Fruit fly (Drosophila melanogaster) whole organism, embryonic: Measurements from ENCODE around the gene hook.
A peak's percentile ranks its signal among the peaks of the same experiment; 100 is the strongest.

Experiments
- Antp ChIP-seq: fragments of 200-800 bp; sonication (Bioruptor generic); optimal IDR thresholded peaks from 3 replicates; lab custom pipeline; 2016; ENCODE audit warnings: missing biosample characterization, missing genetic modification characterization
- CG12769 ChIP-seq: fragments of 200-800 bp; sonication (Bioruptor generic); optimal IDR thresholded peaks from 2 replicates; lab custom pipeline; 2019; ENCODE audit warnings: missing biosample characterization, mild to moderate bottlenecking, missing genetic modification characterization, moderate library complexity
- CG13894 ChIP-seq: fragments of 200-800 bp; sonication (Bioruptor generic); optimal IDR thresholded peaks from 3 replicates; lab custom pipeline; 2018; ENCODE audit warnings: missing biosample characterization, mild to moderate bottlenecking, missing genetic modification characterization, moderate library complexity
- CG16815 ChIP-seq: fragments of 200-800 bp; sonication (Bioruptor generic); optimal IDR thresholded peaks from 3 replicates; lab custom pipeline; 2017; ENCODE audit warnings: missing biosample characterization, mild to moderate bottlenecking, missing genetic modification characterization
- CG16863 ChIP-seq: fragments of 200-800 bp; sonication (Bioruptor generic); optimal IDR thresholded peaks from 3 replicates; lab custom pipeline; 2016; ENCODE audit warnings: missing biosample characterization, missing genetic modification characterization
- CG17612 ChIP-seq: fragments of 200-800 bp; sonication (Bioruptor generic); IDR thresholded peaks from 2 replicates; pipeline ENCODE4 v1.3.6; 2022; ENCODE audit warnings: missing biosample characterization, missing genetic modification characterization
- CG1792 ChIP-seq: fragments of 200-800 bp; sonication (Bioruptor generic); optimal IDR thresholded peaks from 2 replicates; lab custom pipeline; 2016; ENCODE audit warnings: missing biosample characterization, missing genetic modification characterization
- CG2202 ChIP-seq: fragments of 200-800 bp; sonication (Bioruptor generic); optimal IDR thresholded peaks from 2 replicates; lab custom pipeline; 2018; ENCODE audit warnings: missing biosample characterization, mild to moderate bottlenecking, missing genetic modification characterization
- CG2875 ChIP-seq: fragments of 200-800 bp; sonication (Bioruptor generic); optimal IDR thresholded peaks from 2 replicates; lab custom pipeline; 2017; ENCODE audit warnings: missing biosample characterization, mild to moderate bottlenecking, missing genetic modification characterization, missing genetic modification reagents
- CG31441 ChIP-seq: fragments of 200-800 bp; sonication (Bioruptor generic); IDR thresholded peaks from 2 replicates; pipeline ENCODE4 v1.3.6; 2022; ENCODE audit warnings: missing biosample characterization, missing genetic modification characterization
- CG4617 ChIP-seq: fragments of 200-800 bp; sonication (Bioruptor generic); optimal IDR thresholded peaks from 3 replicates; lab custom pipeline; 2016; ENCODE audit warnings: missing biosample characterization, missing genetic modification characterization, borderline replicate concordance
- CG6791 ChIP-seq: fragments of 200-800 bp; sonication (Bioruptor generic); IDR thresholded peaks from 3 replicates; pipeline ENCODE4 v1.3.6; 2022; ENCODE audit warnings: missing biosample characterization, missing genetic modification characterization; ENCODE audit not compliant: partially characterized antibody
- CG7963 ChIP-seq: fragments of 200-800 bp; sonication (Bioruptor generic); IDR thresholded peaks from 3 replicates; pipeline ENCODE4 v1.3.6; 2022; ENCODE audit warnings: missing biosample characterization, missing genetic modification characterization; ENCODE audit not compliant: partially characterized antibody
- CG8281 ChIP-seq: fragments of 200-800 bp; sonication (Bioruptor generic); optimal IDR thresholded peaks from 2 replicates; lab custom pipeline; 2018; ENCODE audit warnings: missing biosample characterization, mild to moderate bottlenecking, missing genetic modification characterization, moderate library complexity
- CG8388 ChIP-seq: fragments of 200-800 bp; sonication (Bioruptor generic); optimal IDR thresholded peaks from 2 replicates; lab custom pipeline; 2019; ENCODE audit warnings: missing biosample characterization, mild to moderate bottlenecking, missing genetic modification characterization, moderate library complexity
- CTCF ChIP-seq: fragments of 200-800 bp; sonication (Bioruptor generic); optimal IDR thresholded peaks from 2 replicates; lab custom pipeline; 2017; ENCODE audit warnings: missing biosample characterization, mild to moderate bottlenecking, missing genetic modification characterization, moderate library complexity
- Dll ChIP-seq: fragments of 200-800 bp; sonication (Bioruptor generic); IDR thresholded peaks from 4 replicates; pipeline ENCODE4 v1.3.6; 2022; ENCODE audit warnings: missing biosample characterization, missing genetic modification characterization; ENCODE audit not compliant: partially characterized antibody
- Drgx ChIP-seq: fragments of 200-800 bp; sonication (Bioruptor generic); IDR thresholded peaks from 2 replicates; pipeline ENCODE4 v1.3.6; 2022; ENCODE audit warnings: missing biosample characterization, missing genetic modification characterization
- E2f2 ChIP-seq: fragments of 200-800 bp; sonication (Bioruptor generic); IDR thresholded peaks from 2 replicates; pipeline ENCODE4 v1.3.6; 2022; ENCODE audit warnings: missing biosample characterization, missing genetic modification characterization
- Elba2 ChIP-seq: fragments of 200-800 bp; sonication (Bioruptor generic); optimal IDR thresholded peaks from 3 replicates; lab custom pipeline; 2016; ENCODE audit warnings: missing biosample characterization, missing genetic modification characterization
- Fer1 ChIP-seq: fragments of 200-800 bp; sonication (Bioruptor generic); optimal IDR thresholded peaks from 2 replicates; lab custom pipeline; 2017; ENCODE audit warnings: missing biosample characterization, mild to moderate bottlenecking, missing genetic modification characterization
- HLH4C ChIP-seq: fragments of 200-800 bp; sonication (Bioruptor generic); IDR thresholded peaks from 3 replicates; pipeline ENCODE4 v1.3.6; 2022; ENCODE audit warnings: missing biosample characterization, missing genetic modification characterization; ENCODE audit not compliant: partially characterized antibody
- Hey ChIP-seq: fragments of 200-800 bp; sonication (Bioruptor generic); optimal IDR thresholded peaks from 3 replicates; lab custom pipeline; 2018; ENCODE audit warnings: missing biosample characterization, mild to moderate bottlenecking, missing genetic modification characterization
- HmgD ChIP-seq: fragments of 200-800 bp; sonication (Bioruptor generic); optimal IDR thresholded peaks from 3 replicates; lab custom pipeline; 2016; ENCODE audit warnings: missing biosample characterization, missing genetic modification characterization
- MBD-R2 ChIP-seq: fragments of 200-800 bp; sonication (Bioruptor generic); IDR thresholded peaks from 2 replicates; pipeline ENCODE4 v1.3.6; 2022; ENCODE audit warnings: missing biosample characterization, missing genetic modification characterization
- Max ChIP-seq: fragments of 200-800 bp; sonication (Bioruptor generic); optimal IDR thresholded peaks from 2 replicates; lab custom pipeline; 2016; ENCODE audit warnings: missing biosample characterization, mild to moderate bottlenecking, missing genetic modification characterization
- NC2α ChIP-seq: fragments of 200-800 bp; sonication (Bioruptor generic); optimal IDR thresholded peaks from 2 replicates; lab custom pipeline; 2016; ENCODE audit warnings: missing biosample characterization, missing genetic modification characterization
- Oli ChIP-seq: fragments of 200-800 bp; sonication (Bioruptor generic); optimal IDR thresholded peaks from 2 replicates; lab custom pipeline; 2018; ENCODE audit warnings: missing biosample characterization, mild to moderate bottlenecking, missing genetic modification characterization, moderate library complexity
- Pdp1 ChIP-seq, 2 experiments: fragments of 200-800 bp; sonication (Bioruptor generic); optimal IDR thresholded peaks; 3 replicates each; lab custom pipeline; 2016; ENCODE audit warnings: missing biosample characterization in 2 of 2, missing genetic modification characterization in 2 of 2, mild to moderate bottlenecking in 1 of 2, moderate library complexity in 1 of 2
- Ptx1 ChIP-seq: fragments of 200-800 bp; sonication (Bioruptor generic); IDR thresholded peaks from 2 replicates; pipeline ENCODE4 v1.3.6; 2022; ENCODE audit warnings: missing biosample characterization, missing genetic modification characterization
- Spps ChIP-seq: fragments of 200-800 bp; sonication (Bioruptor generic); optimal IDR thresholded peaks from 2 replicates; lab custom pipeline; 2018; ENCODE audit warnings: missing biosample characterization, mild to moderate bottlenecking, missing genetic modification characterization
- Sry-β ChIP-seq: fragments of 200-800 bp; sonication (Bioruptor generic); optimal IDR thresholded peaks from 2 replicates; lab custom pipeline; 2018; ENCODE audit warnings: missing biosample characterization, mild to moderate bottlenecking, missing genetic modification characterization, moderate library complexity
- ato ChIP-seq: fragments of 200-800 bp; sonication (Bioruptor generic); IDR thresholded peaks from 2 replicates; pipeline ENCODE4 v1.3.6; 2022; ENCODE audit warnings: missing biosample characterization, missing genetic modification characterization; ENCODE audit not compliant: partially characterized antibody
- br ChIP-seq: fragments of >200 bp; optimal IDR thresholded peaks from 2 replicates; lab custom pipeline; 2017
- crp ChIP-seq, 2 experiments: fragments of 200-800 bp; sonication (Bioruptor generic); optimal IDR thresholded peaks; 2 replicates in 1 of 2; 3 replicates in 1 of 2; lab custom pipeline; 2017; ENCODE audit warnings: missing biosample characterization in 2 of 2, missing genetic modification characterization in 2 of 2, mild to moderate bottlenecking in 1 of 2, moderate library complexity in 1 of 2
- dm ChIP-seq: fragments of 200-800 bp; sonication (Bioruptor generic); optimal IDR thresholded peaks from 3 replicates; lab custom pipeline; 2016; ENCODE audit warnings: missing biosample characterization, missing genetic modification characterization
- ken ChIP-seq: fragments of 200-800 bp; sonication (Bioruptor generic); IDR thresholded peaks from 3 replicates; pipeline ENCODE4 v1.3.6; 2022; ENCODE audit warnings: missing biosample characterization, missing genetic modification characterization
- lov ChIP-seq, 2 experiments: fragments of 200-800 bp in 1 of 2; fragments of >200 bp in 1 of 2; sonication (Bioruptor generic) in 1 of 2; IDR thresholded peaks in 1 of 2; optimal IDR thresholded peaks in 1 of 2; 2 replicates in 1 of 2; 3 replicates in 1 of 2; pipeline versions ENCODE4 v1.3.6 to Lab custom; 2017 to 2022; ENCODE audit warnings: missing biosample characterization in 1 of 2, missing genetic modification characterization in 1 of 2
- mld ChIP-seq: fragments of 200-800 bp; sonication (Bioruptor generic); IDR thresholded peaks from 3 replicates; pipeline ENCODE4 v1.3.6; 2022; ENCODE audit warnings: missing biosample characterization, missing genetic modification characterization; ENCODE audit not compliant: partially characterized antibody
- repo ChIP-seq: fragments of 200-800 bp; sonication (Bioruptor generic); optimal IDR thresholded peaks from 2 replicates; lab custom pipeline; 2016; ENCODE audit warnings: missing biosample characterization, missing genetic modification characterization
- sc ChIP-seq, 3 experiments: fragments of >200 bp in 2 of 3; fragments of 200-800 bp in 1 of 3; sonication (Bioruptor generic) in 1 of 3; optimal IDR thresholded peaks; 2 replicates in 2 of 3; 3 replicates in 1 of 3; lab custom pipeline; 2017; ENCODE audit warnings: mild to moderate bottlenecking in 1 of 3, missing biosample characterization in 1 of 3, missing genetic modification characterization in 1 of 3, missing genetic modification reagents in 1 of 3
- sens-2 ChIP-seq: fragments of 200-800 bp; sonication (Bioruptor generic); IDR thresholded peaks from 2 replicates; pipeline ENCODE4 v1.3.6; 2022; ENCODE audit warnings: missing biosample characterization, missing genetic modification characterization
- slou ChIP-seq: fragments of 200-800 bp; sonication (Bioruptor generic); optimal IDR thresholded peaks from 3 replicates; lab custom pipeline; 2016; ENCODE audit warnings: missing biosample characterization, missing genetic modification characterization
- slp2 ChIP-seq: fragments of 200-800 bp; sonication (Bioruptor generic); optimal IDR thresholded peaks from 2 replicates; lab custom pipeline; 2016; ENCODE audit warnings: missing biosample characterization, missing genetic modification characterization
- tll ChIP-seq, 2 experiments: fragments of 200-800 bp in 1 of 2; fragments of >200 bp in 1 of 2; sonication (Bioruptor generic) in 1 of 2; optimal IDR thresholded peaks; 2 replicates each; lab custom pipeline; 2017 to 2019; ENCODE audit warnings: missing biosample characterization in 2 of 2, missing genetic modification characterization in 2 of 2, mild to moderate bottlenecking in 1 of 2, moderate library complexity in 1 of 2
- trh ChIP-seq: fragments of 200-800 bp; sonication (Bioruptor generic); optimal IDR thresholded peaks from 2 replicates; lab custom pipeline; 2016; ENCODE audit warnings: missing biosample characterization, missing genetic modification characterization
- twi ChIP-seq: fragments of 200-800 bp; optimal IDR thresholded peaks from 2 replicates; lab custom pipeline; 2019; ENCODE audit warnings: missing biosample characterization, mild to moderate bottlenecking, missing genetic modification characterization, moderate library complexity
- wdn ChIP-seq: fragments of 200-800 bp; sonication (Bioruptor generic); IDR thresholded peaks from 2 replicates; pipeline ENCODE4 v1.3.6; 2022; ENCODE audit warnings: missing biosample characterization, missing genetic modification characterization

hook gene

dm6 chr2L:19014032-19014880 is 19.0 kb downstream of the hook start (continued):
- TF ChIP-seq CG7963 (GFP tag; lab: Robert Waterston, UW) (no peak), CG17612 (GFP tag; lab: Robert Waterston, UW) (no peak), slou (peak; percentile 70), CG16815 (peak; percentile 52), Max (peak; percentile 36), slp2 (GFP tag; lab: Kevin White, UChicago) (no peak), mld (no peak), CG2875 (peak; percentile 28), ato (GFP tag; lab: Robert Waterston, UW) (no peak), wdn (GFP tag; lab: Robert Waterston, UW) (peak; percentile 42; the same call in 1 of the 2 replicates), repo (GFP tag; lab: Kevin White, UChicago) (no peak), Dll (no peak), CG12769 (tag; lab: Kevin White, UChicago) (no peak), CG8281 (tag; lab: Kevin White, UChicago) (peak; percentile 59), lov (optimal IDR thresholded peaks at IDR 0.05; lab: Kevin White, UChicago) (no peak), lov (GFP tag; IDR thresholded peaks at IDR 0.05; lab: Robert Waterston, UW) (no peak), CG13894 (peak; percentile 54), Pdp1 (GFP tag; optimal IDR thresholded peaks at IDR 0.05; lab: Kevin White, UChicago) (peak; percentile 17 to 22), br (lab: Kevin White, UChicago) (no peak), E2f2 (GFP tag; lab: Robert Waterston, UW) (peak; percentile 52), sc (optimal IDR thresholded peaks at IDR 0.05; lab: Kevin White, UChicago) (no peak), sc (GFP tag; optimal IDR thresholded peaks at IDR 0.05; lab: Kevin White, UChicago) (peak; percentile 49), sens-2 (GFP tag; lab: Robert Waterston, UW) (no peak), Ptx1 (peak; percentile 73), CG16863 (GFP tag; lab: Kevin White, UChicago) (no peak), CG6791 (GFP tag; lab: Robert Waterston, UW) (no peak), Fer1 (GFP tag; lab: Kevin White, UChicago) (peak; percentile 91), Hey (tag; lab: Kevin White, UChicago) (peak; percentile 75), CG2202 (tag; lab: Kevin White, UChicago) (no peak), Antp (GFP tag; lab: Kevin White, UChicago) (no peak), Elba2 (GFP tag; lab: Kevin White, UChicago) (no peak), crp (GFP tag; optimal IDR thresholded peaks at IDR 0.05; lab: Kevin White, UChicago) (peak in 1 of 2 experiments; percentile 20), tll (GFP tag; optimal IDR thresholded peaks at IDR 0.05; lab: Kevin White, UChicago) (no peak), HmgD (GFP tag; lab: Kevin White, UChicago) (no peak), NC2α (no peak), CG31441 (GFP tag; lab: Robert Waterston, UW) (peak; percentile 84), Spps (tag; lab: Kevin White, UChicago) (no peak), twi (tag; lab: Kevin White, UChicago) (peak; percentile 39), ken (GFP tag; lab: Robert Waterston, UW) (no peak), Oli (tag; lab: Kevin White, UChicago) (peak; percentile 76), trh (no peak), Sry-β (GFP tag; lab: Kevin White, UChicago) (no peak), Drgx (GFP tag; lab: Robert Waterston, UW) (peak; percentile 9; the same call in 1 of the 2 replicates), MBD-R2 (GFP tag; lab: Robert Waterston, UW) (no peak), HLH4C (no peak), CG1792 (GFP tag; lab: Kevin White, UChicago) (no peak), CTCF (no peak), CG8388 (peak; percentile 59), CG4617 (GFP tag; lab: Kevin White, UChicago) (no peak), dm (no peak)
